Fruit fly (Drosophila melanogaster) whole organism, embryonic: ENCODE measurements around the gene CG8944.

Experiments used
- Atf-2 ChIP-seq: fragments of 200-800 bp; sonication (Bioruptor generic); optimal IDR thresholded peaks from 2 replicates; lab custom pipeline; 2016; ENCODE audit warnings: missing biosample characterization, missing genetic modification characterization
- B-H2 ChIP-seq: fragments of 200-800 bp; sonication (Bioruptor generic); optimal IDR thresholded peaks from 2 replicates; lab custom pipeline; 2018; ENCODE audit warnings: missing biosample characterization, mild to moderate bottlenecking, missing genetic modification characterization
- BEAF-32 ChIP-seq: fragments of 200-800 bp; sonication (Bioruptor generic); optimal IDR thresholded peaks from 3 replicates; lab custom pipeline; 2017; ENCODE audit warnings: missing biosample characterization, missing genetic modification characterization, mild to moderate bottlenecking, moderate library complexity, missing genetic modification reagents
- Bgb ChIP-seq: fragments of 200-800 bp; sonication (Bioruptor generic); IDR thresholded peaks from 2 replicates; pipeline ENCODE4 v1.3.6; 2022; ENCODE audit warnings: missing biosample characterization, missing genetic modification characterization; ENCODE audit not compliant: partially characterized antibody
- CG10209 ChIP-seq: fragments of 200-800 bp; sonication (Bioruptor generic); optimal IDR thresholded peaks from 3 replicates; lab custom pipeline; 2017; ENCODE audit warnings: missing biosample characterization, mild to moderate bottlenecking, missing genetic modification characterization, missing genetic modification reagents
- CG10565 ChIP-seq: fragments of 200-800 bp; sonication (Bioruptor generic); optimal IDR thresholded peaks from 3 replicates; lab custom pipeline; 2016; ENCODE audit warnings: missing biosample characterization, mild to moderate bottlenecking, missing genetic modification characterization
- CG11085 ChIP-seq: fragments of 200-800 bp; sonication (Bioruptor generic); IDR thresholded peaks from 2 replicates; pipeline ENCODE4 v1.3.6; 2022; ENCODE audit warnings: missing biosample characterization, missing genetic modification characterization
- CG12155 ChIP-seq: fragments of 200-800 bp; sonication (Bioruptor generic); optimal IDR thresholded peaks from 3 replicates; lab custom pipeline; 2016; ENCODE audit warnings: missing biosample characterization, missing genetic modification characterization
- CG13424 ChIP-seq: fragments of 200-800 bp; sonication (Bioruptor generic); optimal IDR thresholded peaks from 2 replicates; lab custom pipeline; 2019; ENCODE audit warnings: missing biosample characterization, mild to moderate bottlenecking, missing genetic modification characterization, moderate library complexity
- CG13624 ChIP-seq: fragments of 200-800 bp; sonication (Bioruptor generic); optimal IDR thresholded peaks from 2 replicates; lab custom pipeline; 2016; ENCODE audit warnings: missing biosample characterization, missing genetic modification characterization
- CG13775 ChIP-seq: fragments of 200-800 bp; sonication (Bioruptor generic); optimal IDR thresholded peaks from 3 replicates; lab custom pipeline; 2017; ENCODE audit warnings: missing biosample characterization, mild to moderate bottlenecking, missing genetic modification characterization
- CG16815 ChIP-seq: fragments of 200-800 bp; sonication (Bioruptor generic); optimal IDR thresholded peaks from 3 replicates; lab custom pipeline; 2017; ENCODE audit warnings: missing biosample characterization, mild to moderate bottlenecking, missing genetic modification characterization
- CG16863 ChIP-seq: fragments of 200-800 bp; sonication (Bioruptor generic); optimal IDR thresholded peaks from 3 replicates; lab custom pipeline; 2016; ENCODE audit warnings: missing biosample characterization, missing genetic modification characterization
- CG17802 ChIP-seq: fragments of 200-800 bp; sonication (Bioruptor generic); optimal IDR thresholded peaks from 2 replicates; lab custom pipeline; 2018; ENCODE audit warnings: missing biosample characterization, mild to moderate bottlenecking, missing genetic modification characterization, moderate library complexity
- CG2202 ChIP-seq: fragments of 200-800 bp; sonication (Bioruptor generic); optimal IDR thresholded peaks from 2 replicates; lab custom pipeline; 2018; ENCODE audit warnings: missing biosample characterization, mild to moderate bottlenecking, missing genetic modification characterization
- CG32772 ChIP-seq: fragments of 200-800 bp; sonication (Bioruptor generic); IDR thresholded peaks from 2 replicates; pipeline ENCODE4 v1.3.6; 2022; ENCODE audit warnings: missing biosample characterization, missing genetic modification characterization
- CG33213 ChIP-seq: fragments of 200-800 bp; sonication (Bioruptor generic); optimal IDR thresholded peaks from 3 replicates; lab custom pipeline; 2016; ENCODE audit warnings: missing biosample characterization, missing genetic modification characterization
- CG3847 ChIP-seq: fragments of 200-800 bp; sonication (Bioruptor generic); IDR thresholded peaks from 2 replicates; pipeline ENCODE4 v1.3.6; 2022; ENCODE audit warnings: missing biosample characterization, missing genetic modification characterization
- CG4617 ChIP-seq: fragments of 200-800 bp; sonication (Bioruptor generic); optimal IDR thresholded peaks from 3 replicates; lab custom pipeline; 2016; ENCODE audit warnings: missing biosample characterization, missing genetic modification characterization, borderline replicate concordance
- CG8089 ChIP-seq: fragments of 200-800 bp; sonication (Bioruptor generic); optimal IDR thresholded peaks from 3 replicates; lab custom pipeline; 2016; ENCODE audit warnings: missing biosample characterization, missing genetic modification characterization
- D19B ChIP-seq: fragments of 200-800 bp; sonication (Bioruptor generic); optimal IDR thresholded peaks from 2 replicates; lab custom pipeline; 2017; ENCODE audit warnings: missing biosample characterization, mild to moderate bottlenecking, missing genetic modification characterization
- Ets97D ChIP-seq: fragments of 200-800 bp; sonication (Bioruptor generic); optimal IDR thresholded peaks from 3 replicates; lab custom pipeline; 2016; ENCODE audit warnings: missing biosample characterization, missing genetic modification characterization
- Hey ChIP-seq: fragments of 200-800 bp; sonication (Bioruptor generic); optimal IDR thresholded peaks from 3 replicates; lab custom pipeline; 2018; ENCODE audit warnings: missing biosample characterization, mild to moderate bottlenecking, missing genetic modification characterization
- HmgD ChIP-seq: fragments of 200-800 bp; sonication (Bioruptor generic); optimal IDR thresholded peaks from 3 replicates; lab custom pipeline; 2016; ENCODE audit warnings: missing biosample characterization, missing genetic modification characterization
- HmgZ ChIP-seq: fragments of 200-800 bp; sonication (Bioruptor generic); optimal IDR thresholded peaks from 2 replicates; lab custom pipeline; 2018; ENCODE audit warnings: missing biosample characterization, mild to moderate bottlenecking, missing genetic modification characterization
- Hr51 ChIP-seq, 2 experiments: fragments of 200-800 bp; sonication (Bioruptor generic); optimal IDR thresholded peaks; 2 replicates in 1 of 2; 3 replicates in 1 of 2; lab custom pipeline; 2016 to 2018; ENCODE audit warnings: missing biosample characterization in 2 of 2, missing genetic modification characterization in 2 of 2, mild to moderate bottlenecking in 1 of 2, moderate library complexity in 1 of 2
- Mes4 ChIP-seq: fragments of 200-800 bp; sonication (Bioruptor generic); optimal IDR thresholded peaks from 2 replicates; lab custom pipeline; 2016; ENCODE audit warnings: missing biosample characterization, missing genetic modification characterization
- Scr ChIP-seq: fragments of 200-800 bp; sonication (Bioruptor generic); IDR thresholded peaks from 2 replicates; pipeline ENCODE4 v1.3.6; 2022; ENCODE audit warnings: missing biosample characterization, missing genetic modification characterization; ENCODE audit not compliant: partially characterized antibody
- Sin3A ChIP-seq: fragments of >200 bp; optimal IDR thresholded peaks from 2 replicates; lab custom pipeline; 2018
- Sry-β ChIP-seq: fragments of 200-800 bp; sonication (Bioruptor generic); optimal IDR thresholded peaks from 2 replicates; lab custom pipeline; 2018; ENCODE audit warnings: missing biosample characterization, mild to moderate bottlenecking, missing genetic modification characterization, moderate library complexity
- bigmax ChIP-seq: fragments of 200-800 bp; sonication (Bioruptor generic); optimal IDR thresholded peaks from 2 replicates; lab custom pipeline; 2018; ENCODE audit warnings: missing biosample characterization, mild to moderate bottlenecking, missing genetic modification characterization
- crp ChIP-seq, 2 experiments: fragments of 200-800 bp; sonication (Bioruptor generic); optimal IDR thresholded peaks; 2 replicates in 1 of 2; 3 replicates in 1 of 2; lab custom pipeline; 2017; ENCODE audit warnings: missing biosample characterization in 2 of 2, missing genetic modification characterization in 2 of 2, mild to moderate bottlenecking in 1 of 2, moderate library complexity in 1 of 2
- dmrt99B ChIP-seq: fragments of 200-800 bp; sonication (Bioruptor generic); optimal IDR thresholded peaks from 2 replicates; lab custom pipeline; 2018; ENCODE audit warnings: missing biosample characterization, mild to moderate bottlenecking, missing genetic modification characterization, moderate library complexity
- eve ChIP-seq, 2 experiments: fragments of >200 bp; optimal IDR thresholded peaks; 2 replicates each; lab custom pipeline; 2017; ENCODE audit warnings: missing biosample characterization in 2 of 2, missing genetic modification characterization in 2 of 2
- exex ChIP-seq: fragments of 200-800 bp; sonication (Bioruptor generic); optimal IDR thresholded peaks from 4 replicates; lab custom pipeline; 2018; ENCODE audit warnings: missing biosample characterization, mild to moderate bottlenecking, missing genetic modification characterization, moderate library complexity
- eyg ChIP-seq: fragments of 200-800 bp; sonication (Bioruptor generic); optimal IDR thresholded peaks from 3 replicates; lab custom pipeline; 2016; ENCODE audit warnings: missing biosample characterization, missing genetic modification characterization
- gcm ChIP-seq: fragments of 200-800 bp; sonication (Bioruptor generic); optimal IDR thresholded peaks from 2 replicates; lab custom pipeline; 2019; ENCODE audit warnings: missing biosample characterization, mild to moderate bottlenecking, missing genetic modification characterization, moderate library complexity
- gem ChIP-seq: fragments of 200-800 bp; sonication (Bioruptor generic); optimal IDR thresholded peaks from 2 replicates; lab custom pipeline; 2019; ENCODE audit warnings: missing biosample characterization, mild to moderate bottlenecking, missing genetic modification characterization, moderate library complexity
- grau ChIP-seq: fragments of 200-800 bp; optimal IDR thresholded peaks from 3 replicates; lab custom pipeline; 2019; ENCODE audit warnings: missing biosample characterization, mild to moderate bottlenecking, missing genetic modification characterization, moderate library complexity
- ind ChIP-seq: fragments of 200-800 bp; sonication (Bioruptor generic); optimal IDR thresholded peaks from 3 replicates; lab custom pipeline; 2016; ENCODE audit warnings: missing biosample characterization, missing genetic modification characterization
- kah ChIP-seq: fragments of 200-800 bp; sonication (Bioruptor generic); optimal IDR thresholded peaks from 2 replicates; lab custom pipeline; 2018; ENCODE audit warnings: missing biosample characterization, mild to moderate bottlenecking, missing genetic modification characterization
- kni ChIP-seq: fragments of 200-800 bp; sonication (Bioruptor generic); optimal IDR thresholded peaks from 3 replicates; lab custom pipeline; 2017; ENCODE audit warnings: mild to moderate bottlenecking, missing biosample characterization, missing genetic modification reagents, missing genetic modification characterization
- nmo ChIP-seq: fragments of 200-800 bp; sonication (Bioruptor generic); optimal IDR thresholded peaks from 2 replicates; lab custom pipeline; 2018; ENCODE audit warnings: missing biosample characterization, mild to moderate bottlenecking, missing genetic modification characterization, moderate library complexity
- onecut ChIP-seq: fragments of 200-800 bp; sonication (Bioruptor generic); IDR thresholded peaks from 2 replicates; pipeline ENCODE4 v1.3.6; 2022; ENCODE audit warnings: missing biosample characterization, missing genetic modification characterization
- p53 ChIP-seq: fragments of 200-800 bp; sonication (Bioruptor generic); optimal IDR thresholded peaks from 2 replicates; lab custom pipeline; 2016; ENCODE audit warnings: missing biosample characterization, missing genetic modification characterization
- peb ChIP-seq: fragments of 200-800 bp; sonication (Bioruptor generic); IDR thresholded peaks from 2 replicates; pipeline ENCODE4 v1.3.6; 2022; ENCODE audit warnings: missing biosample characterization, missing genetic modification characterization
- pho ChIP-seq: fragments of 200-800 bp; sonication (Bioruptor generic); optimal IDR thresholded peaks from 2 replicates; lab custom pipeline; 2016; ENCODE audit warnings: missing biosample characterization, missing genetic modification characterization
- phol ChIP-seq: fragments of 200-800 bp; sonication (Bioruptor generic); optimal IDR thresholded peaks from 3 replicates; lab custom pipeline; 2018; ENCODE audit warnings: missing biosample characterization, mild to moderate bottlenecking, missing genetic modification characterization, moderate library complexity
- zen2 ChIP-seq: fragments of 200-800 bp; sonication (Bioruptor generic); IDR thresholded peaks from 3 replicates; pipeline ENCODE4 v1.3.6; 2022; ENCODE audit warnings: missing biosample characterization, missing genetic modification characterization; ENCODE audit not compliant: partially characterized antibody

The CG8944 gene

DNA sequence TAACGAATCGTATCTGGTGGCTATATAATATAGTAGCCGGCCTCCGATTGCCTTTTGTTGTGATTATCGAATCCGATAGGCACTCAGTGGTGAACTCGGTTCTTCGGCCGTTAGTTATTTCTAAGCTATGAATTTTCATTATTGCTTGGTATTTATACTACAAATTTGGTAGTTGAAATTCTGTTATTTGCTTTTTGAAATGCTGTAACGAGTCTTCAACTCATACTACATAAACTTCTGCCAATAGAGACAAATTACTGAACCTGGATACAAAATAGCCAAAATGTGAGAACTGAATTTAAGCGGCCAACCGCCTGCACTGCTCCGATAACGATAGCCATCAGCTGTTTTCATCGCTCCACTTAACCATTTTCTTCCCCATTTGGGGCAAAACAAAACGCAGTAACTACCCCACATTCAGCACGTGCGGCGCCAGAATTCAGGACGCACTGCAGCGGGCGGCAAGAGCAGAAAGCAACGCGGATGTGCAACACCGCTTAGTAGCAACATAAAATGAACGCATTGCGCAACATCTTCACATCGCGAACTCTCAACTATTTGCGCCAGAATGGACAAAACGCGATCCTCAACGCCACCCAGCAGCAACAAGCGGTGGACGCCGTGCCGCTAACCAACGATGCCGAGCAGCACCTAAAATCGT, 7.0 kb downstream of the CG8944 start, which contains the start of the genes CG11679 and CG8206 (continued):
- TF ChIP-seq phol (tag; lab: Kevin White, UChicago) (peak; percentile 55), Ets97D (peak; percentile 22), BEAF-32 (GFP tag; lab: Kevin White, UChicago) (peak; percentile 55), CG10565 (GFP tag; lab: Kevin White, UChicago) (no peak), CG33213 (no peak), ind (GFP tag; lab: Kevin White, UChicago) (peak; percentile 30), grau (tag; lab: Kevin White, UChicago) (peak; percentile 55), CG13775 (GFP tag; lab: Kevin White, UChicago) (peak; percentile 37), CG16863 (GFP tag; lab: Kevin White, UChicago) (no peak), peb (GFP tag; lab: Robert Waterston, UW) (no peak), CG10209 (GFP tag; lab: Kevin White, UChicago) (peak; percentile 16), onecut (GFP tag; lab: Robert Waterston, UW) (no peak), Atf-2 (GFP tag; lab: Kevin White, UChicago) (peak; percentile 31), dmrt99B (tag; lab: Kevin White, UChicago) (peak; percentile 35), p53 (GFP tag; lab: Kevin White, UChicago) (no peak), zen2 (no peak), HmgD (GFP tag; lab: Kevin White, UChicago) (peak; percentile 46), eyg (GFP tag; lab: Kevin White, UChicago) (no peak), Bgb (GFP tag; lab: Robert Waterston, UW) (peak; percentile 34; the same call in 1 of the 2 replicates), Mes4 (GFP tag; lab: Kevin White, UChicago) (no peak), pho (GFP tag; lab: Kevin White, UChicago) (peak; percentile 18), B-H2 (GFP tag; lab: Kevin White, UChicago) (peak; percentile 1), exex (tag; lab: Kevin White, UChicago) (peak; percentile 26), nmo (GFP tag; lab: Kevin White, UChicago) (peak; percentile 58), CG13424 (tag; lab: Kevin White, UChicago) (peak; percentile 56), Scr (GFP tag; lab: Robert Waterston, UW) (peak; percentile 54), CG32772 (GFP tag; lab: Robert Waterston, UW) (0 out of 2 replicates have a peak, but pooled peaks have one; percentile 30), HmgZ (peak; percentile 57), eve (GFP tag; optimal IDR thresholded peaks at IDR 0.05; lab: Kevin White, UChicago) (no peak), kah (GFP tag; lab: Kevin White, UChicago) (no peak), CG4617 (peak; percentile 5), Hr51 (GFP tag; optimal IDR thresholded peaks at IDR 0.05; lab: Kevin White, UChicago) (no peak), CG12155 (GFP tag; lab: Kevin White, UChicago) (no peak), gem (peak; percentile 53), bigmax (GFP tag; lab: Kevin White, UChicago) (no peak), CG3847 (GFP tag; lab: Robert Waterston, UW) (0 out of 2 replicates have a peak, but pooled peaks have one; percentile 24), gcm (GFP tag; lab: Kevin White, UChicago) (no peak), CG8089 (GFP tag; lab: Kevin White, UChicago) (no peak), crp (GFP tag; optimal IDR thresholded peaks at IDR 0.05; lab: Kevin White, UChicago) (peak in 1 of 2 experiments; percentile 86), Sry-β (GFP tag; lab: Kevin White, UChicago) (peak; percentile 96), CG11085 (GFP tag; lab: Robert Waterston, UW) (no peak), CG16815 (GFP tag; lab: Kevin White, UChicago) (no peak), Sin3A (peak; percentile 60), CG13624 (GFP tag; lab: Kevin White, UChicago) (peak; percentile 43), Hey (no peak), CG2202 (tag; lab: Kevin White, UChicago) (no peak), D19B (no peak), CG17802 (tag; lab: Kevin White, UChicago) (no peak), kni (GFP tag; lab: Kevin White, UChicago) (peak; percentile 87)
